Worm (Caenorhabditis elegans): ENCODE measurements around the gene T22C8.1.

DNA sequence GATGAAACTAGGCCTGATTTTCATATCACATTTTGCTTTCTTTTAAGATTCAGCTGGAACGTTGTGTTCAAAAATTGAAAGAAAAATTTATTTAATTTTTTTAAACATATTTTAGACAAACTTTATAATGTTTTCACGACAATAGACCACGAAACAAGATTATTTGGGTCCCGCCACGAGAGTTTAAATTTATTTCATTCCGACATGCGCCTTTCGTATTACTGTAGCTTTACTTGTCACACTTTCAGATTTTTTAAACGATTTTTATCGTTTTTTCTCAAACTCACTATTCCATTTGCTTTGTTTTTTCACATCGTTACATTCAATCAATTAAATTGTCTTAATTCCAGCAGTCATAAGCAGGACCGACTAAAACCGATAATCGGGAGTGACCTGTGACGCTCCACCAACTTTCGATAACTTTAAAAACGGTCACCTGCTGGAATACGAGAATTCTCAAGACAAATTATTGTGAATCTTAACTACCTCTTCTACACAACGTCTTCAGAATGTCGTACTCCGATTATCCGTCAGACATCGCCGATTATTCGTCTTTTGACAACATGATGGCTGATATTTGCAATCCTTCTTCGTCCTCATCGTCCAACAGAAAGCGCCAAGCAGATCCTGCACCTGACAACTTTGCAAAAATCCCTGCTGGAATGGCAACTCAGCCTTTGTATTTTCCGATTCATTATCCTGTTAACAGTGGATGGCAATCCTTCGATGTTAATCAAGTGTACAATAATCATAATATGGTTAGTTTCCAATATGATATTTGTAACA is 18.5 kb upstream of the T22C8.1 start, which contains the start of gene aptf-3:
- no peak for TF ChIP-seq flt-1 (GFP tag; IDR thresholded peaks at IDR 0.05)
- TF ChIP-seq ama-1 (optimal IDR thresholded peaks at IDR 0.05) = no peak
- no peak for TF ChIP-seq sea-1 (GFP tag; conservative IDR thresholded peaks at IDR 0.05)
